Worm (Caenorhabditis elegans) whole organism, midembryonic: ENCODE data around the gene set-5.

Experiments used
- T22C8.4 ChIP-seq: fragments of 200-800 bp; sonication (Bioruptor generic); IDR thresholded peaks from 2 replicates; pipeline ENCODE4 v1.3.6; 2022; ENCODE audit warnings: missing genetic modification characterization, missing compliant biosample characterization
- cog-1 ChIP-seq: sonication (generic microtip); optimal IDR thresholded peaks from 2 replicates; lab custom pipeline; 2016; ENCODE audit warnings: missing genetic modification characterization, missing compliant biosample characterization
- flt-1 ChIP-seq: fragments of 200-800 bp; sonication (Bioruptor generic); IDR thresholded peaks from 2 replicates; pipeline ENCODE4 v1.3.6; 2022; ENCODE audit warnings: missing genetic modification characterization, missing compliant biosample characterization
- klf-2 ChIP-seq: fragments of 200-800 bp; sonication (Bioruptor generic); conservative IDR thresholded peaks from 2 replicates; pipeline ENCODE4 v1.3.6; 2022; ENCODE audit warnings: missing genetic modification reagents, missing genetic modification characterization, missing compliant biosample characterization
- med-1 ChIP-seq: sonication (generic microtip); optimal IDR thresholded peaks from 2 replicates; lab custom pipeline; 2017; ENCODE audit warnings: missing genetic modification characterization, mild to moderate bottlenecking, missing compliant biosample characterization, antibody characterized with exemption, missing genetic modification reagents; ENCODE audit not compliant: insufficient read depth
- ref-1 ChIP-seq: fragments of 200-800 bp; sonication (Bioruptor generic); conservative IDR thresholded peaks from 2 replicates; pipeline ENCODE4 v1.3.6; 2022; ENCODE audit warnings: missing genetic modification reagents, missing genetic modification characterization, missing compliant biosample characterization
- ztf-23 ChIP-seq: fragments of 200-800 bp; sonication (Bioruptor generic); IDR thresholded peaks from 2 replicates; pipeline ENCODE4 v1.3.6; 2022; ENCODE audit warnings: missing genetic modification reagents, missing genetic modification characterization, missing compliant biosample characterization
- ztf-29 ChIP-seq: fragments of 200-800 bp; sonication (Bioruptor generic); IDR thresholded peaks from 2 replicates; pipeline ENCODE4 v1.3.6; 2022; ENCODE audit warnings: missing genetic modification reagents, missing genetic modification characterization, missing compliant biosample characterization

ce11 chrV:14716114-14716513 is 17.3 kb downstream of the set-5 start, which contains the start of gene fbxa-147:
- TF ChIP-seq ztf-29 (GFP tag; lab: Robert Waterston, UW) (no peak), cog-1 (tag; lab: Kevin White, UChicago) (no peak), ztf-23 (GFP tag; lab: Robert Waterston, UW) (no peak), flt-1 (no peak), med-1 (GFP tag; lab: Kevin White, UChicago) (no peak), ref-1 (GFP tag; lab: Robert Waterston, UW) (no peak), T22C8.4 (GFP tag; lab: Robert Waterston, UW) (no peak), klf-2 (no peak)
